Fruit fly (Drosophila melanogaster): ENCODE measurements around the gene HGTX.

dm6 chr3L:14556177-14556576 lies 43.2 kb downstream of the HGTX start:
- TF ChIP-seq psq (optimal IDR thresholded peaks at IDR 0.05), result no peak
- no peak for TF ChIP-seq Dll (optimal IDR thresholded peaks at IDR 0.05)
